Worm (Caenorhabditis elegans) whole organism, late embryonic: ENCODE data around the gene srw-121.

ENCODE experiments used
- ceh-22 ChIP-seq: sonication (generic microtip); optimal IDR thresholded peaks from 2 replicates; lab custom pipeline; 2017; ENCODE audit warnings: missing biosample characterization, missing genetic modification characterization
- unc-86 ChIP-seq: sonication (generic microtip); optimal IDR thresholded peaks from 2 replicates; lab custom pipeline; 2016; ENCODE audit warnings: missing genetic modification characterization, missing compliant biosample characterization

ce11 chrV:2996105-2996504 lies 4.7 kb upstream of the srw-121 start, which contains the start of gene srw-120:
- no peak for TF ChIP-seq ceh-22 (tag; lab: Kevin White, UChicago)
- TF ChIP-seq unc-86: no peak
